Fruit fly (Drosophila melanogaster) whole organism, embryonic: Measurements from ENCODE around the gene CG9372.

Experiments used
- BEAF-32 ChIP-seq: fragments of 200-800 bp; sonication (Bioruptor generic); optimal IDR thresholded peaks from 3 replicates; lab custom pipeline; 2017; ENCODE audit warnings: missing biosample characterization, missing genetic modification characterization, mild to moderate bottlenecking, moderate library complexity, missing genetic modification reagents
- Blimp-1 ChIP-seq: fragments of 200-800 bp; sonication (Bioruptor generic); optimal IDR thresholded peaks from 3 replicates; lab custom pipeline; 2018; ENCODE audit warnings: missing biosample characterization, missing genetic modification characterization, mild to moderate bottlenecking, moderate library complexity, missing genetic modification reagents
- Bteb2 ChIP-seq: fragments of 200-800 bp; sonication (Bioruptor generic); optimal IDR thresholded peaks from 2 replicates; lab custom pipeline; 2016; ENCODE audit warnings: missing biosample characterization, missing genetic modification characterization
- CG11093 ChIP-seq: fragments of 200-800 bp; sonication (Bioruptor generic); IDR thresholded peaks from 3 replicates; pipeline ENCODE4 v1.3.6; 2022; ENCODE audit warnings: missing biosample characterization, missing genetic modification characterization
- CG11247 ChIP-seq: fragments of 200-800 bp; sonication (Bioruptor generic); IDR thresholded peaks from 2 replicates; pipeline ENCODE4 v1.3.6; 2022; ENCODE audit warnings: missing biosample characterization, missing genetic modification characterization
- CG11398 ChIP-seq: fragments of 200-800 bp; sonication (Bioruptor generic); optimal IDR thresholded peaks from 2 replicates; lab custom pipeline; 2016; ENCODE audit warnings: missing biosample characterization, missing genetic modification characterization
- CG11504 ChIP-seq: fragments of 200-800 bp; sonication (Bioruptor generic); optimal IDR thresholded peaks from 3 replicates; lab custom pipeline; 2019; ENCODE audit warnings: missing biosample characterization, mild to moderate bottlenecking, missing genetic modification characterization, moderate library complexity
- CG13287 ChIP-seq: fragments of 200-800 bp; sonication (Bioruptor generic); IDR thresholded peaks from 2 replicates; pipeline ENCODE4 v1.3.6; 2022; ENCODE audit warnings: missing biosample characterization, missing genetic modification characterization; ENCODE audit not compliant: partially characterized antibody
- CG14014 ChIP-seq: fragments of 200-800 bp; sonication (Bioruptor generic); IDR thresholded peaks from 2 replicates; pipeline ENCODE4 v1.3.6; 2022; ENCODE audit warnings: missing biosample characterization, missing genetic modification characterization
- CG14860 ChIP-seq: fragments of 200-800 bp; sonication (Bioruptor generic); IDR thresholded peaks from 3 replicates; pipeline ENCODE4 v1.3.6; 2022; ENCODE audit warnings: missing biosample characterization, missing genetic modification characterization; ENCODE audit not compliant: partially characterized antibody
- CG1603 ChIP-seq: fragments of 200-800 bp; sonication (Bioruptor generic); optimal IDR thresholded peaks from 2 replicates; lab custom pipeline; 2019; ENCODE audit warnings: missing biosample characterization, mild to moderate bottlenecking, missing genetic modification characterization, moderate library complexity
- CG18619 ChIP-seq: fragments of 200-800 bp; sonication (Bioruptor generic); optimal IDR thresholded peaks from 3 replicates; lab custom pipeline; 2017; ENCODE audit warnings: missing biosample characterization, mild to moderate bottlenecking, missing genetic modification characterization
- CG31441 ChIP-seq: fragments of 200-800 bp; sonication (Bioruptor generic); IDR thresholded peaks from 2 replicates; pipeline ENCODE4 v1.3.6; 2022; ENCODE audit warnings: missing biosample characterization, missing genetic modification characterization
- CG3995 ChIP-seq: fragments of 200-800 bp; sonication (Bioruptor generic); optimal IDR thresholded peaks from 3 replicates; lab custom pipeline; 2016; ENCODE audit warnings: missing biosample characterization, missing genetic modification characterization
- CG4282 ChIP-seq: fragments of 200-800 bp; sonication (Bioruptor generic); optimal IDR thresholded peaks from 2 replicates; lab custom pipeline; 2016; ENCODE audit warnings: missing biosample characterization, missing genetic modification characterization
- CG6175 ChIP-seq: fragments of 200-800 bp; sonication (Bioruptor generic); IDR thresholded peaks from 3 replicates; pipeline ENCODE4 v1.3.6; 2022; ENCODE audit warnings: missing biosample characterization, missing genetic modification characterization
- CG7928 ChIP-seq: fragments of 200-800 bp; sonication (Bioruptor generic); optimal IDR thresholded peaks from 2 replicates; lab custom pipeline; 2017; ENCODE audit warnings: missing biosample characterization, mild to moderate bottlenecking, missing genetic modification characterization
- CG7987 ChIP-seq: fragments of 200-800 bp; sonication (Bioruptor generic); optimal IDR thresholded peaks from 2 replicates; lab custom pipeline; 2018; ENCODE audit warnings: missing biosample characterization, mild to moderate bottlenecking, missing genetic modification characterization, moderate library complexity
- CG8359 ChIP-seq: fragments of 200-800 bp; sonication (Bioruptor generic); optimal IDR thresholded peaks from 2 replicates; lab custom pipeline; 2017; ENCODE audit warnings: missing biosample characterization, mild to moderate bottlenecking, missing genetic modification characterization, borderline replicate concordance
- CG8388 ChIP-seq: fragments of 200-800 bp; sonication (Bioruptor generic); optimal IDR thresholded peaks from 2 replicates; lab custom pipeline; 2019; ENCODE audit warnings: missing biosample characterization, mild to moderate bottlenecking, missing genetic modification characterization, moderate library complexity
- CG8478 ChIP-seq: fragments of >200 bp; optimal IDR thresholded peaks from 2 replicates; lab custom pipeline; 2018
- Dad ChIP-seq: fragments of 200-800 bp; sonication (Bioruptor generic); optimal IDR thresholded peaks from 3 replicates; lab custom pipeline; 2016; ENCODE audit warnings: missing biosample characterization, missing genetic modification characterization
- Doc3 ChIP-seq: fragments of 200-800 bp; sonication (Bioruptor generic); IDR thresholded peaks from 3 replicates; pipeline ENCODE4 v1.3.6; 2022; ENCODE audit warnings: missing biosample characterization, missing genetic modification characterization; ENCODE audit not compliant: partially characterized antibody
- Fer1 ChIP-seq: fragments of 200-800 bp; sonication (Bioruptor generic); optimal IDR thresholded peaks from 2 replicates; lab custom pipeline; 2017; ENCODE audit warnings: missing biosample characterization, mild to moderate bottlenecking, missing genetic modification characterization
- HmgZ ChIP-seq: fragments of 200-800 bp; sonication (Bioruptor generic); optimal IDR thresholded peaks from 2 replicates; lab custom pipeline; 2018; ENCODE audit warnings: missing biosample characterization, mild to moderate bottlenecking, missing genetic modification characterization
- Hr51 ChIP-seq, 2 experiments: fragments of 200-800 bp; sonication (Bioruptor generic); optimal IDR thresholded peaks; 2 replicates in 1 of 2; 3 replicates in 1 of 2; lab custom pipeline; 2016 to 2018; ENCODE audit warnings: missing biosample characterization in 2 of 2, missing genetic modification characterization in 2 of 2, mild to moderate bottlenecking in 1 of 2, moderate library complexity in 1 of 2
- Hr78 ChIP-seq, 2 experiments: fragments of 200-800 bp in 1 of 2; fragments of >200 bp in 1 of 2; sonication (Bioruptor generic) in 1 of 2; optimal IDR thresholded peaks; 2 replicates each; lab custom pipeline; 2017 to 2019; ENCODE audit warnings: missing biosample characterization in 2 of 2, missing genetic modification characterization in 2 of 2, mild to moderate bottlenecking in 1 of 2, moderate library complexity in 1 of 2
- Hsf ChIP-seq: fragments of 200-800 bp; sonication (Bioruptor generic); optimal IDR thresholded peaks from 3 replicates; lab custom pipeline; 2016; ENCODE audit warnings: missing biosample characterization, missing genetic modification characterization
- PHDP ChIP-seq: fragments of 200-800 bp; sonication (Bioruptor generic); optimal IDR thresholded peaks from 3 replicates; lab custom pipeline; 2018; ENCODE audit warnings: missing biosample characterization, mild to moderate bottlenecking, missing genetic modification characterization, moderate library complexity
- Scr ChIP-seq: fragments of 200-800 bp; sonication (Bioruptor generic); IDR thresholded peaks from 2 replicates; pipeline ENCODE4 v1.3.6; 2022; ENCODE audit warnings: missing biosample characterization, missing genetic modification characterization; ENCODE audit not compliant: partially characterized antibody
- ase ChIP-seq: fragments of 200-800 bp; sonication (Bioruptor generic); IDR thresholded peaks from 3 replicates; pipeline ENCODE4 v1.3.6; 2022; ENCODE audit warnings: missing biosample characterization, missing genetic modification characterization
- bcd ChIP-seq: fragments of 200-800 bp; sonication (Bioruptor generic); optimal IDR thresholded peaks from 2 replicates; lab custom pipeline; 2017; ENCODE audit warnings: missing biosample characterization, mild to moderate bottlenecking, missing genetic modification characterization
- br ChIP-seq: fragments of >200 bp; optimal IDR thresholded peaks from 2 replicates; lab custom pipeline; 2017
- cg ChIP-seq: fragments of 200-800 bp; sonication (Bioruptor generic); optimal IDR thresholded peaks from 3 replicates; lab custom pipeline; 2019; ENCODE audit warnings: missing biosample characterization, mild to moderate bottlenecking, missing genetic modification characterization, moderate library complexity
- cwo ChIP-seq: fragments of 200-800 bp; sonication (Bioruptor generic); optimal IDR thresholded peaks from 3 replicates; lab custom pipeline; 2017; ENCODE audit warnings: missing biosample characterization, missing genetic modification characterization, mild to moderate bottlenecking, moderate library complexity, missing genetic modification reagents
- fd96Cb ChIP-seq: fragments of 200-800 bp; sonication (Bioruptor generic); optimal IDR thresholded peaks from 2 replicates; lab custom pipeline; 2018; ENCODE audit warnings: missing biosample characterization, mild to moderate bottlenecking, missing genetic modification characterization, moderate library complexity
- fru ChIP-seq: fragments of >200 bp; optimal IDR thresholded peaks from 2 replicates; lab custom pipeline; 2017
- gcm ChIP-seq: fragments of 200-800 bp; sonication (Bioruptor generic); optimal IDR thresholded peaks from 2 replicates; lab custom pipeline; 2019; ENCODE audit warnings: missing biosample characterization, mild to moderate bottlenecking, missing genetic modification characterization, moderate library complexity
- gfzf ChIP-seq: fragments of 200-800 bp; sonication (Bioruptor generic); optimal IDR thresholded peaks from 2 replicates; lab custom pipeline; 2016; ENCODE audit warnings: missing biosample characterization, mild to moderate bottlenecking, missing genetic modification characterization, moderate library complexity
- hkb ChIP-seq, 2 experiments: fragments of 200-800 bp in 1 of 2; fragments of >200 bp in 1 of 2; sonication (Bioruptor generic) in 1 of 2; IDR thresholded peaks in 1 of 2; optimal IDR thresholded peaks in 1 of 2; 2 replicates each; pipeline versions ENCODE4 v1.3.6 to Lab custom; 2017 to 2022; ENCODE audit warnings: missing biosample characterization in 1 of 2, missing genetic modification characterization in 1 of 2
- ind ChIP-seq: fragments of 200-800 bp; sonication (Bioruptor generic); optimal IDR thresholded peaks from 3 replicates; lab custom pipeline; 2016; ENCODE audit warnings: missing biosample characterization, missing genetic modification characterization
- ken ChIP-seq: fragments of 200-800 bp; sonication (Bioruptor generic); IDR thresholded peaks from 3 replicates; pipeline ENCODE4 v1.3.6; 2022; ENCODE audit warnings: missing biosample characterization, missing genetic modification characterization
- onecut ChIP-seq: fragments of 200-800 bp; sonication (Bioruptor generic); IDR thresholded peaks from 2 replicates; pipeline ENCODE4 v1.3.6; 2022; ENCODE audit warnings: missing biosample characterization, missing genetic modification characterization
- peb ChIP-seq: fragments of 200-800 bp; sonication (Bioruptor generic); IDR thresholded peaks from 2 replicates; pipeline ENCODE4 v1.3.6; 2022; ENCODE audit warnings: missing biosample characterization, missing genetic modification characterization
- sens-2 ChIP-seq: fragments of 200-800 bp; sonication (Bioruptor generic); IDR thresholded peaks from 2 replicates; pipeline ENCODE4 v1.3.6; 2022; ENCODE audit warnings: missing biosample characterization, missing genetic modification characterization
- sug ChIP-seq: fragments of 200-800 bp; optimal IDR thresholded peaks from 2 replicates; lab custom pipeline; 2019; ENCODE audit warnings: missing biosample characterization, mild to moderate bottlenecking, missing genetic modification characterization, moderate library complexity
- tio ChIP-seq: fragments of 200-800 bp; sonication (Bioruptor generic); optimal IDR thresholded peaks from 2 replicates; lab custom pipeline; 2017; ENCODE audit warnings: missing biosample characterization, missing genetic modification characterization, inconsistent platforms
- tna ChIP-seq: fragments of 200-800 bp; sonication (Bioruptor generic); IDR thresholded peaks from 2 replicates; pipeline ENCODE4 v1.3.6; 2022; ENCODE audit warnings: missing biosample characterization, missing genetic modification characterization; ENCODE audit not compliant: partially characterized antibody
- wdn ChIP-seq: fragments of 200-800 bp; sonication (Bioruptor generic); IDR thresholded peaks from 2 replicates; pipeline ENCODE4 v1.3.6; 2022; ENCODE audit warnings: missing biosample characterization, missing genetic modification characterization
- zen ChIP-seq: fragments of 200-800 bp; sonication (Bioruptor generic); optimal IDR thresholded peaks from 3 replicates; lab custom pipeline; 2018; ENCODE audit warnings: missing biosample characterization, mild to moderate bottlenecking, missing genetic modification characterization, moderate library complexity

The CG9372 gene

dm6 chr3L:19585979-19586378 is 20.0 kb upstream of the CG9372 start, which contains the start of the genes CG9231 and CG9330 (continued):
- TF ChIP-seq CG1603 (tag; lab: Kevin White, UChicago) (peak; percentile 52), tio (GFP tag; lab: Kevin White, UChicago) (no peak), CG7987 (no peak), CG3995 (GFP tag; lab: Kevin White, UChicago) (peak; percentile 91), CG31441 (GFP tag; lab: Robert Waterston, UW) (peak; percentile 24; the same call in 1 of the 2 replicates), cwo (GFP tag; lab: Kevin White, UChicago) (no peak), fru (no peak), Doc3 (GFP tag; lab: Robert Waterston, UW) (no peak), tna (GFP tag; lab: Robert Waterston, UW) (no peak), CG11504 (tag; lab: Kevin White, UChicago) (peak; percentile 50), gfzf (GFP tag; lab: Kevin White, UChicago) (peak; percentile 76), CG14014 (GFP tag; lab: Robert Waterston, UW) (no peak), gcm (peak; percentile 32), CG11093 (GFP tag; lab: Robert Waterston, UW) (no peak), ase (GFP tag; lab: Robert Waterston, UW) (no peak), CG11247 (GFP tag; lab: Robert Waterston, UW) (no peak), CG6175 (GFP tag; lab: Robert Waterston, UW) (no peak), Fer1 (GFP tag; lab: Kevin White, UChicago) (peak; percentile 10), Hsf (GFP tag; lab: Kevin White, UChicago) (peak; percentile 24), fd96Cb (no peak), CG7928 (no peak), Hr78 (GFP tag; optimal IDR thresholded peaks at IDR 0.05; lab: Kevin White, UChicago) (no peak), ken (GFP tag; lab: Robert Waterston, UW) (no peak), zen (tag; lab: Kevin White, UChicago) (peak; percentile 27), CG4282 (GFP tag; lab: Kevin White, UChicago) (no peak), Blimp-1 (peak; percentile 5), Hr51 (GFP tag; optimal IDR thresholded peaks at IDR 0.05; lab: Kevin White, UChicago) (peak; percentile 11 to 38), br (no peak), Bteb2 (GFP tag; lab: Kevin White, UChicago) (peak; percentile 14), wdn (no peak), onecut (GFP tag; lab: Robert Waterston, UW) (peak; percentile 37; the same call in 1 of the 2 replicates), HmgZ (peak; percentile 56), CG13287 (GFP tag; lab: Robert Waterston, UW) (peak; percentile 58), sens-2 (GFP tag; lab: Robert Waterston, UW) (no peak), cg (no peak), sug (tag; lab: Kevin White, UChicago) (peak; percentile 36), bcd (no peak), BEAF-32 (GFP tag; lab: Kevin White, UChicago) (peak; percentile 48), CG14860 (no peak), Scr (GFP tag; lab: Robert Waterston, UW) (peak; percentile 29; the same call in 1 of the 2 replicates), PHDP (peak; percentile 9), CG18619 (GFP tag; lab: Kevin White, UChicago) (no peak), ind (GFP tag; lab: Kevin White, UChicago) (peak; percentile 23), Dad (peak; percentile 3), CG8478 (no peak), CG8388 (GFP tag; lab: Kevin White, UChicago) (no peak), peb (GFP tag; lab: Robert Waterston, UW) (no peak), CG8359 (GFP tag; lab: Kevin White, UChicago) (no peak), hkb (optimal IDR thresholded peaks at IDR 0.05; lab: Kevin White, UChicago) (no peak), hkb (GFP tag; IDR thresholded peaks at IDR 0.05; lab: Robert Waterston, UW) (no peak; the same call in 1 of the 2 replicates), CG11398 (GFP tag; lab: Kevin White, UChicago) (no peak)
